Fruit fly (Drosophila melanogaster) whole organism, wandering third instar larva: ENCODE results near the gene CG42296.

Experiments used
- CG9705 ChIP-seq: fragments of 200-800 bp; sonication (Bioruptor generic); optimal IDR thresholded peaks from 2 replicates; lab custom pipeline; 2018; ENCODE audit warnings: missing biosample characterization, mild to moderate bottlenecking, missing genetic modification characterization
- Dfd ChIP-seq: fragments of >200 bp; optimal IDR thresholded peaks from 2 replicates; lab custom pipeline; 2017; ENCODE audit warnings: missing biosample characterization, missing genetic modification characterization
- Dif ChIP-seq: fragments of 200-275, 200-300 bp; sonication (Bioruptor generic); optimal IDR thresholded peaks from 2 replicates; lab custom pipeline; 2018; ENCODE audit warnings: missing biosample characterization, missing genetic modification characterization; ENCODE audit not compliant: partially characterized antibody
- GATAd ChIP-seq: sonication (Bioruptor generic); optimal IDR thresholded peaks from 2 replicates; lab custom pipeline; 2016; ENCODE audit warnings: missing biosample characterization, missing genetic modification characterization
- HLH106 ChIP-seq: fragments of 200-800 bp; optimal IDR thresholded peaks from 3 replicates; lab custom pipeline; 2019; ENCODE audit warnings: missing biosample characterization, mild to moderate bottlenecking, missing genetic modification characterization, moderate library complexity
- Hnf4 ChIP-seq: fragments of 200-800 bp; sonication (Bioruptor generic); optimal IDR thresholded peaks from 2 replicates; lab custom pipeline; 2016; ENCODE audit warnings: missing biosample characterization, mild to moderate bottlenecking, missing genetic modification characterization
- Hr78 ChIP-seq: fragments of >200 bp; optimal IDR thresholded peaks from 2 replicates; lab custom pipeline; 2017; ENCODE audit warnings: missing biosample characterization, missing genetic modification characterization
- Hr83 ChIP-seq: fragments of 200-300 bp; sonication (Bioruptor generic); optimal IDR thresholded peaks from 2 replicates; lab custom pipeline; 2016; ENCODE audit warnings: missing biosample characterization, mild to moderate bottlenecking, missing genetic modification characterization, moderate library complexity; ENCODE audit not compliant: poor library complexity, severe bottlenecking
- Myc ChIP-seq: fragments of >200 bp; optimal IDR thresholded peaks from 2 replicates; lab custom pipeline; 2017
- N ChIP-seq: fragments of >200 bp; optimal IDR thresholded peaks from 2 replicates; lab custom pipeline; 2018; ENCODE audit warnings: missing biosample characterization, missing external identifiers, missing genetic modification characterization
- OdsH ChIP-seq: fragments of 200-800 bp; sonication (Bioruptor generic); optimal IDR thresholded peaks from 2 replicates; lab custom pipeline; 2016; ENCODE audit warnings: missing biosample characterization, mild to moderate bottlenecking, missing genetic modification characterization
- Rel ChIP-seq, 2 experiments: fragments of 200-800 bp; sonication (Bioruptor generic) in 1 of 2; optimal IDR thresholded peaks; 2 replicates in 1 of 2; 3 replicates in 1 of 2; lab custom pipeline; 2016 to 2019; ENCODE audit warnings: mild to moderate bottlenecking in 2 of 2, missing biosample characterization in 2 of 2, missing genetic modification characterization in 2 of 2, moderate library complexity in 1 of 2
- Sp1 ChIP-seq: fragments of 200-800 bp; sonication (Bioruptor generic); optimal IDR thresholded peaks from 3 replicates; lab custom pipeline; 2019; ENCODE audit warnings: missing biosample characterization, mild to moderate bottlenecking, missing genetic modification characterization, moderate library complexity
- Vsx2 ChIP-seq: fragments of 200-300, 225-300 bp; sonication (Bioruptor generic); optimal IDR thresholded peaks from 2 replicates; lab custom pipeline; 2018; ENCODE audit warnings: missing biosample characterization, missing genetic modification characterization; ENCODE audit not compliant: partially characterized antibody
- brk ChIP-seq: fragments of 200-800 bp; sonication (Bioruptor generic); optimal IDR thresholded peaks from 2 replicates; lab custom pipeline; 2016; ENCODE audit warnings: missing biosample characterization, mild to moderate bottlenecking, missing genetic modification characterization
- dl ChIP-seq, 2 experiments: fragments of 175-275, 200-275 bp in 1 of 2; fragments of 200-275 bp in 1 of 2; sonication (Bioruptor generic); optimal IDR thresholded peaks; lab custom pipeline; 2018; ENCODE audit warnings: mild to moderate bottlenecking in 2 of 2, missing biosample characterization in 2 of 2, missing genetic modification characterization in 2 of 2, moderate library complexity in 2 of 2; ENCODE audit not compliant: partially characterized antibody in 2 of 2, insufficient read depth in 1 of 2
- dsf ChIP-seq: sonication (Bioruptor generic); optimal IDR thresholded peaks from 2 replicates; lab custom pipeline; 2016; ENCODE audit warnings: missing biosample characterization, missing genetic modification characterization, borderline replicate concordance
- ey ChIP-seq: fragments of 200-800 bp; sonication (Bioruptor generic); optimal IDR thresholded peaks from 2 replicates; lab custom pipeline; 2016; ENCODE audit warnings: missing biosample characterization, missing genetic modification characterization
- foxo ChIP-seq, 2 experiments: fragments of 200-800 bp; sonication (Bioruptor generic); optimal IDR thresholded peaks; 2 replicates in 1 of 2; 3 replicates in 1 of 2; lab custom pipeline; 2016 to 2017; ENCODE audit warnings: missing biosample characterization in 2 of 2, missing genetic modification characterization in 2 of 2
- fru ChIP-seq: fragments of 200-800 bp; sonication (Bioruptor generic); optimal IDR thresholded peaks from 3 replicates; lab custom pipeline; 2016; ENCODE audit warnings: missing biosample characterization, mild to moderate bottlenecking, missing genetic modification characterization
- h ChIP-seq: fragments of 200-800 bp; sonication (Bioruptor generic); optimal IDR thresholded peaks from 3 replicates; lab custom pipeline; 2016; ENCODE audit warnings: missing biosample characterization, mild to moderate bottlenecking, missing genetic modification characterization
- jim ChIP-seq: fragments of 175-275, 200-325 bp; sonication (Bioruptor generic); optimal IDR thresholded peaks from 2 replicates; lab custom pipeline; 2016; ENCODE audit warnings: missing biosample characterization, mild to moderate bottlenecking, missing genetic modification characterization
- lola ChIP-seq: fragments of >200 bp; optimal IDR thresholded peaks from 2 replicates; lab custom pipeline; 2017; ENCODE audit warnings: missing biosample characterization, missing genetic modification characterization
- pan ChIP-seq: fragments of >200 bp; optimal IDR thresholded peaks from 2 replicates; lab custom pipeline; 2017
- psq ChIP-seq: fragments of 200-800 bp; sonication (Bioruptor generic); optimal IDR thresholded peaks from 3 replicates; lab custom pipeline; 2017; ENCODE audit warnings: missing biosample characterization, mild to moderate bottlenecking, missing genetic modification characterization, moderate library complexity
- rgr ChIP-seq: fragments of 200-800 bp; sonication (Bioruptor generic); optimal IDR thresholded peaks from 3 replicates; lab custom pipeline; 2016; ENCODE audit warnings: missing biosample characterization, mild to moderate bottlenecking, missing genetic modification characterization
- sv ChIP-seq: fragments of 200-800 bp; sonication (Bioruptor generic); optimal IDR thresholded peaks from 3 replicates; lab custom pipeline; 2016; ENCODE audit warnings: missing biosample characterization, missing genetic modification characterization
- tai ChIP-seq: sonication (Bioruptor generic); optimal IDR thresholded peaks from 2 replicates; lab custom pipeline; 2016; ENCODE audit warnings: missing biosample characterization, missing genetic modification characterization
- usp ChIP-seq: fragments of >200 bp; optimal IDR thresholded peaks from 2 replicates; lab custom pipeline; 2017; ENCODE audit warnings: missing biosample characterization, missing genetic modification characterization

The CG42296 gene

dm6 chr2L:2035941-2036340, at the start of gene CG42296:
TSS of gene CG42296 (minus strand) at chr2L:2036041.
- TF ChIP-seq N (GFP tag; lab: Kevin White, UChicago) (no peak), sv (GFP tag; lab: Kevin White, UChicago) (no peak), Vsx2 (GFP tag; lab: Kevin White, UChicago) (no peak), Hr78 (GFP tag; lab: Kevin White, UChicago) (no peak)

DNA sequence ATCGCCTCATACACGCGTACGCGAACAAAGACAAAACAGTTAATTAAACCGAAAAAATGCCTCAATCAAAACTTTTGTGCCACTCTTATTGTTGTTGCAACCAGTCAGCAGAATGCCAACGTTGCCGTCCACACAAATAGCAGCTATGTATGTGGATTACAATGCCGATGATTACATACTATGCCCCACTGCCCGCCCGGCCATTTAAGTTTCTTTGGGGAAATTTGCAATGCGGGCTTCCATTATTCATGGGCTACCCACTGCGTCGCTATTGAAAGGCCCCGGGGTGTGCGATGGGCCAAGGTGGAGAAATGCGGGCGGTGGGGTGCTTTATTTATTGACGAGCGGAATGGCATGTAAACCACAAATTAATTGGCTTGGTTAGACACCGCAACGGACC, 48.5 kb upstream of the CG42296 start:
- TF ChIP-seq HLH106: peak; percentile 1
- no peak for TF ChIP-seq sv (GFP tag; lab: Kevin White, UChicago)
- TF ChIP-seq dsf (GFP tag; lab: Kevin White, UChicago): no peak
- no peak for TF ChIP-seq rgr (GFP tag; lab: Kevin White, UChicago)

- no peak for TF ChIP-seq Hr83 (GFP tag; lab: Kevin White, UChicago)
- no peak for TF ChIP-seq fru (GFP tag; lab: Kevin White, UChicago)
- no peak for TF ChIP-seq Hnf4 (GFP tag; lab: Kevin White, UChicago)
- TF ChIP-seq jim (GFP tag; lab: Kevin White, UChicago): no peak
- TF ChIP-seq Rel (GFP tag; optimal IDR thresholded peaks at IDR 0.05; lab: Kevin White, UChicago): no peak
- TF ChIP-seq Rel (tag; optimal IDR thresholded peaks at IDR 0.05; lab: Kevin White, UChicago): no peak
- TF ChIP-seq tai (GFP tag; lab: Kevin White, UChicago): no peak
- TF ChIP-seq h: no peak
- no peak for TF ChIP-seq Dif (GFP tag; lab: Kevin White, UChicago)
- TF ChIP-seq sv (GFP tag; lab: Kevin White, UChicago): no peak
- TF ChIP-seq brk (GFP tag; lab: Kevin White, UChicago): no peak
- no peak for TF ChIP-seq pan (lab: Kevin White, UChicago)
- no peak for TF ChIP-seq Sp1 (GFP tag; lab: Kevin White, UChicago)
- TF ChIP-seq GATAd (GFP tag; lab: Kevin White, UChicago): no peak
- TF ChIP-seq Dfd (GFP tag; lab: Kevin White, UChicago): no peak
- no peak for TF ChIP-seq psq (GFP tag; lab: Kevin White, UChicago)
Measured at dm6 chr2L:2079619-2080018, 43.8 kb upstream of the CG42296 start, which contains the start of gene CG12674. TSS of gene CG12674 (plus strand) at chr2L:2079919.

- TF ChIP-seq brk (GFP tag; lab: Kevin White, UChicago): no peak
- no peak for TF ChIP-seq Sp1 (GFP tag; lab: Kevin White, UChicago)
- TF ChIP-seq h: peak; percentile 19
- TF ChIP-seq foxo (GFP tag; optimal IDR thresholded peaks at IDR 0.05; lab: Kevin White, UChicago): peak in 1 of 2 experiments; percentile 4
- no peak for TF ChIP-seq dsf (GFP tag; lab: Kevin White, UChicago)
- TF ChIP-seq OdsH (GFP tag; lab: Kevin White, UChicago): no peak
- no peak for TF ChIP-seq dl (GFP tag; optimal IDR thresholded peaks at IDR 0.05; lab: Kevin White, UChicago; ENCODE audit: insufficient read depth in 1 of 2, partially characterized antibody in 2 of 2)
- peak; percentile 19 for TF ChIP-seq ey (GFP tag; lab: Kevin White, UChicago)
- TF ChIP-seq, all 38 proteins: peak for 3
Measured at dm6 chr2L:2072970-2073369, 37.1 kb upstream of the CG42296 start.

DNA sequence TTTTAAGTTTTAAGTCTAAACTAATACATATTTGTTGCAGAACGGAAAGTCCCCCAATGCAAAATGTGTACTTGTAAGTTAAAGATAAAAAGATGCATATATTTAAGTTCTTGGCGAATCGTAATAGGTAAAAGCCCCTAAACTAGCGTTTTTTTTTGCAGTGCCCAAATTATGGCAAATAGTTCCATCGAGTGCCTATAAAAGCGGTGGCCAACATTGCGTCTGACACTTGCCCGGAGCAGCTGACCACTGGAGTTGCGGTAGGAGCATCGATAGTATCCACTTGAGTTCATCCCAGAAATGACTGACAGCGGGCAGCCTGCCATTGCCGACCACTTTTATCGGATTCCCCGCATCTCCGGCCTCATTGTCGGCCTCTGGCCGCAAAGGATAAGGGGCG, 18.4 kb upstream of the CG42296 start, which contains the start of gene Or22c:
TSS of gene Or22c (plus strand) at position 301 of the 400 bp plus-strand sequence.
- TF ChIP-seq usp (GFP tag; lab: Kevin White, UChicago) (no peak), rgr (GFP tag; lab: Kevin White, UChicago) (no peak), N (GFP tag; lab: Kevin White, UChicago) (no peak), Hr78 (GFP tag; lab: Kevin White, UChicago) (no peak), lola (no peak), brk (GFP tag; lab: Kevin White, UChicago) (no peak), Myc (lab: Kevin White, UChicago) (no peak), CG9705 (GFP tag; lab: Kevin White, UChicago) (no peak), GATAd (GFP tag; lab: Kevin White, UChicago) (no peak)
